Worm (Caenorhabditis elegans) whole organism, young adult: ENCODE data around the gene C25B8.8.

Experiments
- B0035.1 ChIP-seq: sonication (generic microtip); optimal IDR thresholded peaks from 2 replicates; lab custom pipeline; 2016; ENCODE audit warnings: missing genetic modification characterization, mild to moderate bottlenecking, missing compliant biosample characterization, missing genotype, missing genetic modification reagents
- C17E4.6 ChIP-seq: fragments of 200-800 bp; sonication (Bioruptor generic); IDR thresholded peaks from 2 replicates; pipeline ENCODE4 v1.3.6; 2022; ENCODE audit warnings: missing genetic modification reagents, missing genetic modification characterization, missing compliant biosample characterization
- D2030.7 ChIP-seq: fragments of 200-800 bp; sonication (Bioruptor generic); IDR thresholded peaks from 2 replicates; pipeline ENCODE4 v1.3.6; 2022; ENCODE audit warnings: missing genetic modification reagents, missing genetic modification characterization, missing compliant biosample characterization
- F10E7.11 ChIP-seq: sonication (generic microtip); optimal IDR thresholded peaks from 2 replicates; lab custom pipeline; 2017; ENCODE audit warnings: mild to moderate bottlenecking, missing genetic modification characterization, moderate library complexity, missing compliant biosample characterization
- F33H1.4 ChIP-seq: fragments of 200-800 bp; sonication (Bioruptor generic); IDR thresholded peaks from 2 replicates; pipeline ENCODE4 v1.3.6; 2022; ENCODE audit warnings: missing genetic modification reagents, missing genetic modification characterization, missing compliant biosample characterization
- F37B4.10 ChIP-seq: fragments of 200-800 bp; sonication (Bioruptor generic); IDR thresholded peaks from 2 replicates; pipeline ENCODE4 v1.3.6; 2022; ENCODE audit warnings: missing genetic modification characterization, missing compliant biosample characterization
- F39B2.1 ChIP-seq: fragments of 200-800 bp; sonication (Bioruptor generic); IDR thresholded peaks from 2 replicates; pipeline ENCODE4 v1.3.6; 2022; ENCODE audit warnings: missing genetic modification reagents, missing genetic modification characterization, missing compliant biosample characterization
- F55B11.4 ChIP-seq: sonication (generic microtip); optimal IDR thresholded peaks from 2 replicates; lab custom pipeline; 2016; ENCODE audit warnings: missing compliant biosample characterization, missing genetic modification characterization, borderline replicate concordance; ENCODE audit not compliant: insufficient read depth
- F57C9.4 ChIP-seq: sonication (generic microtip); optimal IDR thresholded peaks from 2 replicates; lab custom pipeline; 2017; ENCODE audit warnings: mild to moderate bottlenecking, missing genetic modification characterization, missing compliant biosample characterization
- K12H6.12 ChIP-seq: fragments of 200-800 bp; sonication (Bioruptor generic); optimal IDR thresholded peaks from 2 replicates; lab custom pipeline; 2018; ENCODE audit warnings: mild to moderate bottlenecking, missing genetic modification characterization, missing compliant biosample characterization
- T07F8.4 ChIP-seq: sonication (generic microtip); optimal IDR thresholded peaks from 2 replicates; lab custom pipeline; 2016; ENCODE audit warnings: mild to moderate bottlenecking, missing genetic modification characterization, moderate library complexity, missing compliant biosample characterization
- T26A5.8 ChIP-seq: sonication (generic microtip); optimal IDR thresholded peaks from 2 replicates; lab custom pipeline; 2016; ENCODE audit warnings: missing genetic modification characterization, missing compliant biosample characterization
- Y56A3A.18 ChIP-seq: fragments of 200-800 bp; sonication (Bioruptor generic); IDR thresholded peaks from 2 replicates; pipeline ENCODE4 v1.3.6; 2022; ENCODE audit warnings: missing genetic modification reagents, missing genetic modification characterization, missing compliant biosample characterization
- Y95B8A.8 ChIP-seq: fragments of 200-800 bp; sonication (Bioruptor generic); IDR thresholded peaks from 2 replicates; pipeline ENCODE4 v1.3.6; 2022; ENCODE audit warnings: missing genetic modification reagents, missing genetic modification characterization, missing compliant biosample characterization
- ZK185.1 ChIP-seq: sonication (generic microtip); optimal IDR thresholded peaks from 2 replicates; lab custom pipeline; 2016; ENCODE audit warnings: mild to moderate bottlenecking, missing genetic modification characterization, missing compliant biosample characterization; ENCODE audit not compliant: poor library complexity, severe bottlenecking
- akir-1 ChIP-seq: fragments of 200-800 bp; sonication (Bioruptor generic); optimal IDR thresholded peaks from 2 replicates; lab custom pipeline; 2018; ENCODE audit warnings: mild to moderate bottlenecking, missing genetic modification characterization, moderate library complexity, missing compliant biosample characterization
- atf-7 ChIP-seq: sonication (generic microtip); optimal IDR thresholded peaks from 2 replicates; lab custom pipeline; 2017; ENCODE audit warnings: mild to moderate bottlenecking, missing genetic modification characterization, missing compliant biosample characterization
- attf-3 ChIP-seq: fragments of 200-800 bp; sonication (Bioruptor generic); conservative IDR thresholded peaks from 2 replicates; pipeline ENCODE4 v1.3.6; 2022; ENCODE audit warnings: missing genetic modification reagents, missing genetic modification characterization, missing compliant biosample characterization
- attf-5 ChIP-seq: fragments of 200-800 bp; sonication (Bioruptor generic); optimal IDR thresholded peaks from 2 replicates; lab custom pipeline; 2018; ENCODE audit warnings: mild to moderate bottlenecking, missing genetic modification characterization, missing compliant biosample characterization
- attf-6 ChIP-seq: fragments of 200-800 bp; sonication (Bioruptor generic); IDR thresholded peaks from 2 replicates; pipeline ENCODE4 v1.3.6; 2022; ENCODE audit warnings: missing genetic modification reagents, missing genetic modification characterization, missing compliant biosample characterization
- bed-1 ChIP-seq: fragments of 200-800 bp; sonication (Bioruptor generic); IDR thresholded peaks from 2 replicates; pipeline ENCODE4 v1.3.6; 2022; ENCODE audit warnings: missing genetic modification reagents, missing genetic modification characterization, missing compliant biosample characterization
- bed-2 ChIP-seq: fragments of 200-800 bp; sonication (Bioruptor generic); IDR thresholded peaks from 2 replicates; pipeline ENCODE4 v1.3.6; 2022; ENCODE audit warnings: missing genetic modification reagents, missing genetic modification characterization, missing compliant biosample characterization
- cebp-1 ChIP-seq, 2 experiments: fragments of 200-800 bp in 1 of 2; sonication (Bioruptor generic) in 1 of 2; sonication (generic microtip) in 1 of 2; IDR thresholded peaks in 1 of 2; optimal IDR thresholded peaks in 1 of 2; 2 replicates each; pipeline versions ENCODE4 v1.3.6 to Lab custom; 2017 to 2022; ENCODE audit warnings: missing compliant biosample characterization in 2 of 2, missing genetic modification characterization in 2 of 2, mild to moderate bottlenecking in 1 of 2, missing genetic modification reagents in 1 of 2, moderate library complexity in 1 of 2
- chd-7 ChIP-seq: sonication (generic microtip); optimal IDR thresholded peaks from 2 replicates; lab custom pipeline; 2016; ENCODE audit warnings: mild to moderate bottlenecking, missing genetic modification characterization, moderate library complexity, missing compliant biosample characterization
- efl-1 ChIP-seq: fragments of 150-350 bp; optimal IDR thresholded peaks from 2 replicates; lab custom pipeline; 2014; ENCODE audit warnings: missing biosample characterization, missing genetic modification reagents, missing genetic modification characterization
- hmg-20 ChIP-seq: fragments of 200-800 bp; sonication (Bioruptor generic); IDR thresholded peaks from 2 replicates; pipeline ENCODE4 v1.3.6; 2022; ENCODE audit warnings: missing genetic modification reagents, missing genetic modification characterization, missing compliant biosample characterization
- hsf-1 ChIP-seq: fragments of 200-800 bp; sonication (Bioruptor generic); IDR thresholded peaks from 2 replicates; pipeline ENCODE4 v1.3.6; 2022; ENCODE audit warnings: missing genetic modification reagents, missing genetic modification characterization, missing compliant biosample characterization
- let-607 ChIP-seq, 2 experiments: fragments of 200-800 bp in 1 of 2; sonication (Bioruptor generic) in 1 of 2; sonication (generic microtip) in 1 of 2; optimal IDR thresholded peaks; 2 replicates each; lab custom pipeline; 2016 to 2018; ENCODE audit warnings: mild to moderate bottlenecking in 2 of 2, missing compliant biosample characterization in 2 of 2, missing genetic modification characterization in 2 of 2, moderate library complexity in 2 of 2, missing genotype in 1 of 2
- lin-35 ChIP-seq, 3 experiments: fragments of 150-350 bp in 2 of 3; sonication (generic microtip) in 1 of 3; optimal IDR thresholded peaks; 2 replicates each; lab custom pipeline; 2014 to 2018; ENCODE audit warnings: missing biosample characterization in 3 of 3, missing genetic modification characterization in 3 of 3, missing genetic modification reagents in 3 of 3
- lsy-27 ChIP-seq: sonication (generic microtip); optimal IDR thresholded peaks from 2 replicates; lab custom pipeline; 2017; ENCODE audit warnings: missing genetic modification characterization, mild to moderate bottlenecking, missing compliant biosample characterization, antibody characterized with exemption, missing genotype, borderline replicate concordance; ENCODE audit not compliant: insufficient read depth
- madf-3 ChIP-seq: fragments of 200-800 bp; sonication (Bioruptor generic); IDR thresholded peaks from 2 replicates; pipeline ENCODE4 v1.3.6; 2022; ENCODE audit warnings: missing genetic modification reagents, missing genetic modification characterization, missing compliant biosample characterization
- mel-28 ChIP-seq: sonication (generic microtip); optimal IDR thresholded peaks from 2 replicates; lab custom pipeline; 2016; ENCODE audit warnings: borderline replicate concordance, mild to moderate bottlenecking, missing genetic modification characterization, missing compliant biosample characterization
- nfya-1 ChIP-seq: sonication (generic microtip); optimal IDR thresholded peaks from 2 replicates; lab custom pipeline; 2017; ENCODE audit warnings: antibody characterized with exemption, missing compliant biosample characterization, missing genetic modification characterization, borderline replicate concordance; ENCODE audit not compliant: insufficient read depth
- nfya-2 ChIP-seq: fragments of 200-800 bp; sonication (Bioruptor generic); IDR thresholded peaks from 2 replicates; pipeline ENCODE4 v1.3.6; 2022; ENCODE audit warnings: missing genetic modification reagents, missing genetic modification characterization, missing compliant biosample characterization
- nfyb-1 ChIP-seq: fragments of 200-800 bp; sonication (Bioruptor generic); IDR thresholded peaks from 2 replicates; pipeline ENCODE4 v1.3.6; 2022; ENCODE audit warnings: missing genetic modification reagents, missing genetic modification characterization, missing compliant biosample characterization
- nhr-179 ChIP-seq: sonication (generic microtip); optimal IDR thresholded peaks from 2 replicates; lab custom pipeline; 2016; ENCODE audit warnings: mild to moderate bottlenecking, missing genetic modification characterization, missing compliant biosample characterization
- nhr-90 ChIP-seq: sonication (generic microtip); optimal IDR thresholded peaks from 2 replicates; lab custom pipeline; 2016; ENCODE audit warnings: missing genotype, mild to moderate bottlenecking, missing genetic modification characterization, missing compliant biosample characterization
- repo-1 ChIP-seq: sonication (generic microtip); optimal IDR thresholded peaks from 2 replicates; lab custom pipeline; 2017; ENCODE audit warnings: mild to moderate bottlenecking, missing genetic modification characterization, missing compliant biosample characterization
- snpc-1.3 ChIP-seq: sonication (generic microtip); optimal IDR thresholded peaks from 2 replicates; lab custom pipeline; 2017; ENCODE audit warnings: missing genetic modification characterization, mild to moderate bottlenecking, missing compliant biosample characterization, antibody characterized with exemption, moderate library complexity, missing genotype, missing genetic modification reagents; ENCODE audit not compliant: insufficient read depth
- snpc-4 ChIP-seq, 5 experiments: fragments of 150-350 bp in 1 of 5; sonication (generic microtip) in 4 of 5; optimal IDR thresholded peaks; 2 replicates each; lab custom pipeline; 2014 to 2018; ENCODE audit warnings: missing genetic modification characterization in 5 of 5, missing biosample characterization in 3 of 5, antibody characterized with exemption in 2 of 5, mild to moderate bottlenecking in 2 of 5, missing compliant biosample characterization in 2 of 5, missing genotype in 2 of 5, moderate library complexity in 2 of 5, missing genetic modification reagents in 1 of 5
- tbx-9 ChIP-seq: sonication (generic microtip); optimal IDR thresholded peaks from 2 replicates; lab custom pipeline; 2016; ENCODE audit warnings: borderline replicate concordance, missing genetic modification characterization, inconsistent platforms, missing compliant biosample characterization
- tlf-1 ChIP-seq: fragments of 200-800 bp; sonication (Bioruptor generic); optimal IDR thresholded peaks from 2 replicates; lab custom pipeline; 2018; ENCODE audit warnings: mild to moderate bottlenecking, missing genetic modification characterization, missing compliant biosample characterization
- unc-62 ChIP-seq: fragments of 150-350 bp; optimal IDR thresholded peaks from 2 replicates; lab custom pipeline; 2014; ENCODE audit warnings: missing biosample characterization, missing genetic modification reagents, missing genetic modification characterization
- ztf-6 ChIP-seq: fragments of 200-800 bp; sonication (Bioruptor generic); IDR thresholded peaks from 2 replicates; pipeline ENCODE4 v1.3.6; 2022; ENCODE audit warnings: missing genetic modification reagents, missing genetic modification characterization, missing compliant biosample characterization

C25B8.8 gene

DNA sequence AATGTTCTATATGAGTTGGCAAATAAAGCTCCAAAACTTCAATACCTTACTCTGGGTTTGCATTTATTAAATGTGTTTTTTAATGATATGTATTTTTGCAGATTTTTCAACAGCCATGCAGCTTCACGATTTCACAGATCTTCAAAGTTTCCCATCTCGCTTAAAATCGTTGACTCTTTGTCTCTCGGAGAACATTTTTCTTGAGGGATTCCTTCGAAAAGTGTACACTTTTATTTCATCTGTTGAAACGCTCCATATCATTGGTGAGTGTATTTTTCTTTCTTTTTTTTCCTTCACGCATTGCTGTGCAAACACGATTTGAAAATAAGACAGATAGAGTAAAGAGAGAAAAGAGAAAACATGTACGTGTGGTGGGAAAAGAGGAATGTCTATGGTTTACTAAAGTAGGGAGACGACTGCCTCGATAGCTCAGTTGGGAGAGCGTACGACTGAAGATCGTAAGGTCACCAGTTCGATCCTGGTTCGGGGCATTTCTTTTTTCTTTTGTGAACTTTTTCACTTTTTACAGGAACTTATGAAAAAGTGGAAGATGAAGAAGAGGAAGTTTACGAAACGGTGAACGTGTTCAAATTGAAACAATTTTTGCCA lies 16.5 kb upstream of the C25B8.8 start (continued):
- TF ChIP-seq akir-1 (GFP tag; lab: Kevin White, UChicago) (no peak), F57C9.4 (no peak), F10E7.11 (tag; lab: Kevin White, UChicago) (no peak), nfyb-1 (GFP tag; lab: Robert Waterston, UW) (peak; percentile 87), unc-62 (no peak), nfya-1 (tag; lab: Kevin White, UChicago) (no peak), mel-28 (tag; lab: Kevin White, UChicago) (no peak), let-607 (tag; optimal IDR thresholded peaks at IDR 0.05; lab: Kevin White, UChicago) (peak in 1 of 2 experiments; percentile 36), Y56A3A.18 (GFP tag; lab: Robert Waterston, UW) (peak; percentile 67), efl-1 (no peak), snpc-1.3 (tag; lab: Kevin White, UChicago) (peak; percentile 93), tbx-9 (no peak), B0035.1 (tag; lab: Kevin White, UChicago) (peak; percentile 73), repo-1 (tag; lab: Kevin White, UChicago) (peak; percentile 58), nhr-179 (tag; lab: Kevin White, UChicago) (peak; percentile 67), nfya-2 (GFP tag; lab: Robert Waterston, UW) (no peak), F39B2.1 (GFP tag; lab: Robert Waterston, UW) (0 out of 2 replicates have a peak, but pooled peaks have one; percentile 66), F33H1.4 (no peak), atf-7 (tag; lab: Kevin White, UChicago) (peak; percentile 52), ztf-6 (GFP tag; lab: Robert Waterston, UW) (0 out of 2 replicates have a peak, but pooled peaks have one; percentile 42), cebp-1 (GFP tag; IDR thresholded peaks at IDR 0.05; lab: Robert Waterston, UW) (peak; percentile 68), cebp-1 (tag; optimal IDR thresholded peaks at IDR 0.05; lab: Kevin White, UChicago) (no peak), lsy-27 (tag; lab: Kevin White, UChicago) (peak; percentile 47), bed-2 (GFP tag; lab: Robert Waterston, UW) (no peak), C17E4.6 (no peak), attf-3 (GFP tag; lab: Robert Waterston, UW) (no peak), nhr-90 (tag; lab: Kevin White, UChicago) (peak; percentile 87), F37B4.10 (GFP tag; lab: Robert Waterston, UW) (0 out of 2 replicates have a peak, but pooled peaks have one; percentile 26), chd-7 (tag; lab: Kevin White, UChicago) (peak; percentile 84), madf-3 (GFP tag; lab: Robert Waterston, UW) (peak; percentile 12; the same call in 1 of the 2 replicates), Y95B8A.8 (no peak), hmg-20 (GFP tag; lab: Robert Waterston, UW) (peak; percentile 86), hsf-1 (GFP tag; lab: Robert Waterston, UW) (peak; percentile 47; the same call in 1 of the 2 replicates), T26A5.8 (tag; lab: Kevin White, UChicago) (peak; percentile 47), F55B11.4 (tag; lab: Kevin White, UChicago) (no peak), lin-35 (GFP tag; optimal IDR thresholded peaks at IDR 0.05; lab: Kevin White, UChicago) (peak in 2 of 3 experiments; percentile 12 to 75), tlf-1 (GFP tag; lab: Kevin White, UChicago) (peak; percentile 21), attf-5 (GFP tag; lab: Kevin White, UChicago) (peak; percentile 51), snpc-4 (GFP tag; optimal IDR thresholded peaks at IDR 0.05; lab: Kevin White, UChicago) (peak; percentile 77), snpc-4 (tag; optimal IDR thresholded peaks at IDR 0.05; lab: Kevin White, UChicago) (peak in 1 of 4 experiments; percentile 54), D2030.7 (GFP tag; lab: Robert Waterston, UW) (peak; percentile 68), bed-1 (0 out of 2 replicates have a peak, but pooled peaks have one; percentile 7), ZK185.1 (peak; percentile 90), T07F8.4 (tag; lab: Kevin White, UChicago) (peak; percentile 69), attf-6 (no peak), K12H6.12 (peak; percentile 40)
